Worm (Caenorhabditis elegans) whole organism, mixed stage, embryonic: ENCODE results near the gene R04B5.1.

Experiments used
- bed-3 ChIP-seq: fragments of 200-800 bp; sonication (Bioruptor generic); optimal IDR thresholded peaks from 3 replicates; lab custom pipeline; 2018; ENCODE audit warnings: mild to moderate bottlenecking, missing genetic modification characterization, moderate library complexity, missing compliant biosample characterization
- lin-13 ChIP-seq: fragments of 150-350 bp; optimal IDR thresholded peaks from 2 replicates; lab custom pipeline; 2014; ENCODE audit warnings: missing biosample characterization, missing genetic modification characterization
- mep-1 ChIP-seq: fragments of 150-350 bp; optimal IDR thresholded peaks from 2 replicates; lab custom pipeline; 2017; ENCODE audit warnings: missing biosample characterization, missing genetic modification reagents, missing genetic modification characterization, inconsistent platforms
- nhr-237 ChIP-seq: fragments of 150-350 bp; optimal IDR thresholded peaks from 2 replicates; lab custom pipeline; 2014; ENCODE audit warnings: missing biosample characterization, missing genetic modification characterization
- nhr-28 ChIP-seq: fragments of 150-350 bp; optimal IDR thresholded peaks from 2 replicates; lab custom pipeline; 2014; ENCODE audit warnings: missing biosample characterization, missing genetic modification characterization
- nhr-76 ChIP-seq: sonication (generic microtip); optimal IDR thresholded peaks from 2 replicates; lab custom pipeline; 2017; ENCODE audit warnings: missing biosample characterization, missing genetic modification characterization
- unc-39 ChIP-seq: fragments of 150-350 bp; optimal IDR thresholded peaks from 2 replicates; lab custom pipeline; 2014; ENCODE audit warnings: missing biosample characterization, missing genetic modification characterization

DNA sequence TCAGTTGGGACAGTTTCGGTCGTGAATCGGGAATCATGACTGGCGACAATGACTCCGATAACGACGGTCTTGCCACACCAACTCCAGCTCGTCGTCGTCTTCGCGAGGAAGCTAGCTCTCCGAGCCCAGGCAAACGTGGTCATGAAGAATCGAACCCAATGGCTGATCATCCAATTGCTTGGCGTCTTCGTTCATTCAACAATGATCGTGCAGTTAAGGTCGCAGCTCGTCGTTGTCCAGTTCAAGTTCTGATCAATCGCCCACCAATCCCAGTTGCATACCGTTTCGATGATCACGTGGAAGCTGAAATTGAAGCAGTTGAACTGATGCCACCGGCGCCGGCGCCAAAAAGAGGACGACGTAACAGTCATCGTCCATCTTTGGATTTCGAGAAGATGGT, 31.0 kb downstream of the R04B5.1 start:
- TF ChIP-seq unc-39 = no peak
- TF ChIP-seq nhr-28 (tag; lab: Kevin White, UChicago) = no peak
- TF ChIP-seq bed-3 = no peak
- no peak for TF ChIP-seq nhr-76 (tag; lab: Kevin White, UChicago)
- no peak for TF ChIP-seq nhr-237 (tag; lab: Kevin White, UChicago)
- TF ChIP-seq mep-1 (tag; lab: Kevin White, UChicago) = no peak
- no peak for TF ChIP-seq lin-13
